Fruit fly (Drosophila melanogaster): Measurements from ENCODE around the gene Jasper.

The Jasper gene

DNA sequence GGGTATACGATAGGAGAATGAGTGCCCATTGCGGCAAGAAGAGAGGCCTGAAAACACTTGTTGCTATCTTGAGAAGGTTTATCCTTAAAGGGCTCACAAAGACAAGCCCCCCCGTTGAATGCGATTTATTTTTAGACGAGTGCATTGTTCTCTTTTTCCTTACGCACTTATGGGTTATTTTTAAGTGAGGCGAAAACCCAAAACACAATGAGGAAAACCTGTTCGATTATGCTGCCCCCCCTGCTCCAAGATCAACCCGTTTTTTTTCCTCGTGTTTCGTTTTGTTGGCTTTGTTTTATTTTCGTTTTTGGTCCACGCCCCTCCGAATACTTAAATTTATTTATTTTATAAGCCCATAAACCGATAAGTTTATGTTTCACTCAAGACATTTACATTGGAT lies 7.6 kb downstream of the Jasper start:
- TF ChIP-seq brk (GFP tag; optimal IDR thresholded peaks at IDR 0.05) (no peak), tai (GFP tag; optimal IDR thresholded peaks at IDR 0.05) (no peak), Myc (optimal IDR thresholded peaks at IDR 0.05) (no peak), Abd-B (GFP tag; optimal IDR thresholded peaks at IDR 0.05) (no peak), Mio (GFP tag; optimal IDR thresholded peaks at IDR 0.05) (no peak), N (GFP tag; optimal IDR thresholded peaks at IDR 0.05) (no peak), jim (GFP tag; optimal IDR thresholded peaks at IDR 0.05) (no peak), ey (GFP tag; optimal IDR thresholded peaks at IDR 0.05) (no peak), fru (GFP tag; optimal IDR thresholded peaks at IDR 0.05) (no peak), Hnf4 (GFP tag; optimal IDR thresholded peaks at IDR 0.05) (no peak), GATAd (GFP tag; optimal IDR thresholded peaks at IDR 0.05) (no peak), Jra (GFP tag; optimal IDR thresholded peaks at IDR 0.05) (no peak), dmrt93B (GFP tag; optimal IDR thresholded peaks at IDR 0.05) (no peak), OdsH (GFP tag; optimal IDR thresholded peaks at IDR 0.05) (no peak), lola (GFP tag; optimal IDR thresholded peaks at IDR 0.05) (no peak), psq (GFP tag; optimal IDR thresholded peaks at IDR 0.05) (no peak), Hr78 (GFP tag; optimal IDR thresholded peaks at IDR 0.05) (no peak), br (GFP tag; optimal IDR thresholded peaks at IDR 0.05) (no peak), Sp1 (GFP tag; optimal IDR thresholded peaks at IDR 0.05) (no peak)

DNA sequence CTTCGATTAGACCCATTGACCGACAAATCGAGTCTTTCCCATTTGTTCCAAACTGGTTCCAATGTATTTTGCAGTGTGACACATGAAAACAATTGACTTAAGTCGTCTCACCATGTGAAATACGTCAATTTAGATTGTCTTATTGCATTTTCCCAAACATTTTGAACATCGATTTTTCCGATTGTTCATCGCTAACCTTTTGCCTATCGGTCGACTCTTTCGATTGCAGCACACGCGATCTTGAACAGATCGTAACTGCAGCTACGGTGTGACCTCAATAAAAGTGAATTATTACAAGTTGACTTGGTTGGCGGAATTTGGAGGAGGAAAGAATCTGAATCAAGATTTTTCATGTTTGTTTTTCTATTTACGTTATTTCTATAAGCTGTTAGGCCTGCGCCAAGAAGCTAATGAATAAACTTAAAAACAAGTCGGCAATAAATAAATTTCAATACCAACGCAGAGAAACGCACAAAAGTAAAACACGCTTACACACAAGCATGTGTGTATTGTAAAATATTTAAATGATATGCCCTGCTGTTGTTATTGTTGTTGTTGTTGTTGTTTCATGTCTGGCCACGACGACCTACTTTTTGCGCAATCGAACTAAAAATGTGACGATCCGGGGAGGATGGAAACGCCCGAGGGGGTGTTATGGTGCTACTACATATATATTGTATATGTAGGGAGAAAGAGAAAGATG lies 8.3 kb downstream of the Jasper start:
- TF ChIP-seq lola (GFP tag; optimal IDR thresholded peaks at IDR 0.05): no peak
- no peak for TF ChIP-seq dl (GFP tag; optimal IDR thresholded peaks at IDR 0.05; ENCODE audit: insufficient read depth in 1 of 2, partially characterized antibody in 2 of 2)
- TF ChIP-seq tai (GFP tag; optimal IDR thresholded peaks at IDR 0.05): no peak
- TF ChIP-seq dmrt93B (GFP tag; optimal IDR thresholded peaks at IDR 0.05): no peak
- TF ChIP-seq N (GFP tag; optimal IDR thresholded peaks at IDR 0.05): no peak
- TF ChIP-seq Hr78 (GFP tag; optimal IDR thresholded peaks at IDR 0.05): no peak
- TF ChIP-seq brk (GFP tag; optimal IDR thresholded peaks at IDR 0.05): no peak
- TF ChIP-seq Vsx2 (GFP tag; optimal IDR thresholded peaks at IDR 0.05; ENCODE audit: partially characterized antibody): no peak
- no peak for TF ChIP-seq fru (GFP tag; optimal IDR thresholded peaks at IDR 0.05)
- TF ChIP-seq Jra (GFP tag; optimal IDR thresholded peaks at IDR 0.05): no peak
- TF ChIP-seq Sp1 (GFP tag; optimal IDR thresholded peaks at IDR 0.05): no peak
- TF ChIP-seq Myc (optimal IDR thresholded peaks at IDR 0.05): no peak
- TF ChIP-seq Rel (GFP tag; optimal IDR thresholded peaks at IDR 0.05): no peak
- TF ChIP-seq Rel (tag; optimal IDR thresholded peaks at IDR 0.05): no peak
- TF ChIP-seq Dif (GFP tag; optimal IDR thresholded peaks at IDR 0.05; ENCODE audit: partially characterized antibody): no peak
- TF ChIP-seq rgr (GFP tag; optimal IDR thresholded peaks at IDR 0.05): no peak
- no peak for TF ChIP-seq sage (GFP tag; optimal IDR thresholded peaks at IDR 0.05)
- no peak for TF ChIP-seq GATAd (GFP tag; optimal IDR thresholded peaks at IDR 0.05)
- no peak for TF ChIP-seq HLH106 (tag; optimal IDR thresholded peaks at IDR 0.05)
- no peak for TF ChIP-seq dsf (GFP tag; optimal IDR thresholded peaks at IDR 0.05; ENCODE audit: borderline replicate concordance)
- no peak for TF ChIP-seq Hr83 (GFP tag; optimal IDR thresholded peaks at IDR 0.05; ENCODE audit: poor library complexity, severe bottlenecking)

- TF ChIP-seq GATAd (GFP tag; optimal IDR thresholded peaks at IDR 0.05) (peak; percentile 60), dsf (GFP tag; optimal IDR thresholded peaks at IDR 0.05; ENCODE audit: borderline replicate concordance) (no peak), dmrt93B (GFP tag; optimal IDR thresholded peaks at IDR 0.05) (peak; percentile 76), sv (GFP tag; optimal IDR thresholded peaks at IDR 0.05) (peak; percentile 40), OdsH (GFP tag; optimal IDR thresholded peaks at IDR 0.05) (peak; percentile 88), Vsx2 (GFP tag; optimal IDR thresholded peaks at IDR 0.05; ENCODE audit: partially characterized antibody) (no peak), Abd-B (GFP tag; optimal IDR thresholded peaks at IDR 0.05) (no peak), N (GFP tag; optimal IDR thresholded peaks at IDR 0.05) (no peak), lola (GFP tag; optimal IDR thresholded peaks at IDR 0.05) (no peak), woc (GFP tag; optimal IDR thresholded peaks at IDR 0.05) (peak; percentile 87), Dif (GFP tag; optimal IDR thresholded peaks at IDR 0.05; ENCODE audit: partially characterized antibody) (no peak), jim (GFP tag; optimal IDR thresholded peaks at IDR 0.05) (no peak), pan (optimal IDR thresholded peaks at IDR 0.05) (no peak), foxo (GFP tag; optimal IDR thresholded peaks at IDR 0.05) (peak; percentile 58 to 93), Hr83 (GFP tag; optimal IDR thresholded peaks at IDR 0.05; ENCODE audit: poor library complexity, severe bottlenecking) (no peak), brk (GFP tag; optimal IDR thresholded peaks at IDR 0.05) (peak; percentile 79), rgr (GFP tag; optimal IDR thresholded peaks at IDR 0.05) (peak; percentile 92), br (GFP tag; optimal IDR thresholded peaks at IDR 0.05) (peak; percentile 93), fru (GFP tag; optimal IDR thresholded peaks at IDR 0.05) (peak; percentile 95), psq (GFP tag; optimal IDR thresholded peaks at IDR 0.05) (peak; percentile 87), Jra (GFP tag; optimal IDR thresholded peaks at IDR 0.05) (peak; percentile 88), h (GFP tag; optimal IDR thresholded peaks at IDR 0.05) (peak; percentile 95), Hr78 (GFP tag; optimal IDR thresholded peaks at IDR 0.05) (no peak), CG9705 (GFP tag; optimal IDR thresholded peaks at IDR 0.05) (peak; percentile 44), CG32264 (GFP tag; optimal IDR thresholded peaks at IDR 0.05) (peak; percentile 91), Myc (optimal IDR thresholded peaks at IDR 0.05) (no peak), ey (GFP tag; optimal IDR thresholded peaks at IDR 0.05) (peak; percentile 93), sage (GFP tag; optimal IDR thresholded peaks at IDR 0.05) (peak; percentile 93), CrebA (GFP tag; optimal IDR thresholded peaks at IDR 0.05; ENCODE audit: borderline replicate concordance) (no peak), Hnf4 (GFP tag; optimal IDR thresholded peaks at IDR 0.05) (peak; percentile 92), tai (GFP tag; optimal IDR thresholded peaks at IDR 0.05) (peak; percentile 83), Dfd (GFP tag; optimal IDR thresholded peaks at IDR 0.05) (no peak), dl (GFP tag; optimal IDR thresholded peaks at IDR 0.05; ENCODE audit: insufficient read depth in 1 of 2, partially characterized antibody in 2 of 2) (no peak), usp (GFP tag; optimal IDR thresholded peaks at IDR 0.05) (no peak), Rel (GFP tag; optimal IDR thresholded peaks at IDR 0.05) (peak; percentile 37), Rel (tag; optimal IDR thresholded peaks at IDR 0.05) (peak; percentile 47), Sp1 (GFP tag; optimal IDR thresholded peaks at IDR 0.05) (peak; percentile 89), HLH106 (tag; optimal IDR thresholded peaks at IDR 0.05) (peak; percentile 90), Mio (GFP tag; optimal IDR thresholded peaks at IDR 0.05) (peak; percentile 22)
Measured at dm6 chr3R:30061154-30061482, 8.8 kb downstream of the Jasper start.
